Worm (Caenorhabditis elegans): ENCODE results near the gene ced-10.

Gene ced-10

DNA sequence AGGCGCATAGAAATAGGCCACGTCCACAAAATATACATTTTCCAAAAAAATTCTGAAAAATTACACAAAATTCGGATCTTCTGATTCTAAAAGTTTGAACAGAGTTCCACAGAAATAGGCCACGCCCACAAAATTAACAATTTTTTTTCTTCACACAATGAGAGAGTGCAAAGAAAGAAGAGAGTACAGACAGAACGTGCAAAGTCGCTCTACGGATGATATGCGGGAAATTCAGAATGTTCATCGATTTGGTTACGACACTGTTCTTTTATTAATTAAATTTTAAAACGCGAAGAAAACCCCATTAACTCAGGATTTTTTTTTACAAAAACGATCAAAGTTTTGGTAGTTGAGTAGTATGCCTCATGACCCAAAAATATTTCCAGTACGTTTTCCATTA, 23.7 kb upstream of the ced-10 start:
- TF ChIP-seq C34F6.9 (tag; optimal IDR thresholded peaks at IDR 0.05) (peak; percentile 27), sem-4 (tag; optimal IDR thresholded peaks at IDR 0.05) (no peak), lsy-2 (tag; optimal IDR thresholded peaks at IDR 0.05) (peak in 1 of 2 experiments; percentile 57), unc-55 (GFP tag; optimal IDR thresholded peaks at IDR 0.05) (peak; percentile 61), snpc-4 (tag; optimal IDR thresholded peaks at IDR 0.05) (no peak), nhr-21 (tag; optimal IDR thresholded peaks at IDR 0.05) (no peak), R02D3.7 (tag; optimal IDR thresholded peaks at IDR 0.05) (no peak), Y55F3AM.14 (GFP tag; optimal IDR thresholded peaks at IDR 0.05) (no peak), nhr-129 (tag; optimal IDR thresholded peaks at IDR 0.05) (peak; percentile 5), aly-2 (tag; optimal IDR thresholded peaks at IDR 0.05) (no peak), nhr-23 (tag; optimal IDR thresholded peaks at IDR 0.05) (no peak), ztf-1 (GFP tag; conservative IDR thresholded peaks at IDR 0.05) (no peak)

DNA sequence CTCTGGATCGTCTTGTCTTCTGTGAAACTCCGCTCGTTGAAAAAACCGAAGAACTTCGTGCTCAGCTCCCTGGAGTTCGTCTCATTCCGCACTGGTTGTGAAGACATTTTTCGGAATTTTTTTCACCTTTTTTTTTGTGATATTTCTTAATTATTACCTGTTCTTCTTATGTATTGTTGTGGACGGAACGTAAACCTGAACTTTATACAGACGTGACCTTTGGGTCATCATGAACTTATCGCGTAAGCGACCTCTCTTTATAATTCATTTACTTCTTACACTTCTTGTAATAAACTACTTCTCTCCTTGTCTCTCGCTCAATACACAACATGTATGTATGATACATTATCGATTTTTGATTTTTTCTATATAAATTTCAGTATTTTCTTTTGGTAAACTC, 22.8 kb upstream of the ced-10 start, which contains the start of gene M57.1:
Gene M57.1 (plus strand): TSS at position 301 of the 400 bp plus-strand sequence.
- TF ChIP-seq alr-1 (tag; optimal IDR thresholded peaks at IDR 0.05) (no peak), egl-27 (tag; optimal IDR thresholded peaks at IDR 0.05) (no peak), ceh-82 (tag; optimal IDR thresholded peaks at IDR 0.05) (no peak), nhr-21 (tag; optimal IDR thresholded peaks at IDR 0.05) (no peak), ama-1 (optimal IDR thresholded peaks at IDR 0.05) (no peak), blmp-1 (tag; optimal IDR thresholded peaks at IDR 0.05; ENCODE audit: insufficient read depth) (no peak), nhr-10 (tag; optimal IDR thresholded peaks at IDR 0.05) (no peak), R02D3.7 (tag; optimal IDR thresholded peaks at IDR 0.05) (no peak), ztf-11 (tag; optimal IDR thresholded peaks at IDR 0.05) (no peak), nhr-6 (tag; optimal IDR thresholded peaks at IDR 0.05) (no peak), C34F6.9 (tag; optimal IDR thresholded peaks at IDR 0.05) (no peak), F13H6.1 (tag; optimal IDR thresholded peaks at IDR 0.05) (no peak), crh-2 (tag; optimal IDR thresholded peaks at IDR 0.05) (no peak), unc-55 (GFP tag; optimal IDR thresholded peaks at IDR 0.05) (no peak), nhr-23 (tag; optimal IDR thresholded peaks at IDR 0.05) (no peak), snpc-4 (tag; optimal IDR thresholded peaks at IDR 0.05) (no peak), aly-2 (tag; optimal IDR thresholded peaks at IDR 0.05) (no peak)

DNA sequence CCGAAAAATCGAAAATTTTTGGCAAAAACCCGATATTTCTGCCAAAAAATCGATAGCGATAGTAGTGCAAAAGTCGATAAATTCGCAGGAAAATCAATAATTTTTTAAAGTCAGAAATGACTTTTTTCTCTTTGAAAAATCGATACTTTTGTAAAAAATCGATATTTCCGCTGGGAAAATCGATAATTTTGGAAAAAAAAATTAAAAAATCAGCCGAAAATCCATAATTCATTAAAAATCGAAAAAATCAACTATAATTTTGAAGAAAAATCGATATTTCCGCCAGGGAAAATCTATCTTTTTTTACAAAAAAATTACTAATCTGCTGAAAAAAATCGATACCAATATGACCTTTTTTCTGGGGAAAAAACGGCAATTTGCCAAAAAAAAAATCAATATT, 22.2 kb upstream of the ced-10 start:
- no peak for TF ChIP-seq sma-3 (GFP tag; optimal IDR thresholded peaks at IDR 0.05)
- TF ChIP-seq dmd-4 (tag; optimal IDR thresholded peaks at IDR 0.05) = no peak
- TF ChIP-seq blmp-1 (tag; optimal IDR thresholded peaks at IDR 0.05; ENCODE audit: insufficient read depth) = no peak
- TF ChIP-seq nhr-21 (tag; optimal IDR thresholded peaks at IDR 0.05) = no peak

DNA sequence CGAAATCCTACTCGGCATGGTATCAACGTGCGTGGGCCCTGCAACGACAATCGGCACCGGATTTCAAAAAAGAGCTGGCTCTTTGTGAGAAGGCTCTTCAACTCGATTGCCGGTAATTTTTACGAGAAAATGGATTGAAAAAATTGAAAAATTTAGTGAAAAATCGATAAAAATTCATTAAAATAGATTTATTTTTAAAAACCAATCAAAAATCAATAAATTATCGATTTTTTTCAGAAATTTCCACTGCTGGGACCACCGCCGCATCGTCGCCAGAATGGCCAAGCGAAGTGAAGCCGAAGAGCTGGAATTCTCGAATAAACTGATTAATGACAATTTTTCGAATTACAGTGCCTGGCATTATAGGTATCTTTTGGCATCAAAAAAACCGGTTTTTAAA, 18.6 kb upstream of the ced-10 start:
- no peak for TF ChIP-seq ztf-11 (tag; optimal IDR thresholded peaks at IDR 0.05)
- no peak for TF ChIP-seq nhr-10 (tag; optimal IDR thresholded peaks at IDR 0.05)
- TF ChIP-seq unc-62 (GFP tag; optimal IDR thresholded peaks at IDR 0.05) = no peak
- no peak for TF ChIP-seq nhr-12 (tag; optimal IDR thresholded peaks at IDR 0.05)
- no peak for TF ChIP-seq lsy-2 (tag; optimal IDR thresholded peaks at IDR 0.05)
- no peak for TF ChIP-seq R02D3.7 (tag; optimal IDR thresholded peaks at IDR 0.05)
- no peak for TF ChIP-seq ZK546.5 (tag; optimal IDR thresholded peaks at IDR 0.05)
- TF ChIP-seq elt-1 (tag; optimal IDR thresholded peaks at IDR 0.05) = no peak
- no peak for TF ChIP-seq Y55F3AM.14 (GFP tag; optimal IDR thresholded peaks at IDR 0.05)
- TF ChIP-seq elt-3 (tag; optimal IDR thresholded peaks at IDR 0.05) = no peak
- TF ChIP-seq nhr-23 (tag; optimal IDR thresholded peaks at IDR 0.05) = no peak
- no peak for TF ChIP-seq ztf-4 (tag; optimal IDR thresholded peaks at IDR 0.05)
- no peak for TF ChIP-seq ama-1 (optimal IDR thresholded peaks at IDR 0.05)
- no peak for TF ChIP-seq nhr-25 (tag; optimal IDR thresholded peaks at IDR 0.05)
- no peak for TF ChIP-seq ceh-82 (tag; optimal IDR thresholded peaks at IDR 0.05)
- TF ChIP-seq ztf-1 (GFP tag; conservative IDR thresholded peaks at IDR 0.05) = no peak
- no peak for TF ChIP-seq lin-11 (tag; optimal IDR thresholded peaks at IDR 0.05)

DNA sequence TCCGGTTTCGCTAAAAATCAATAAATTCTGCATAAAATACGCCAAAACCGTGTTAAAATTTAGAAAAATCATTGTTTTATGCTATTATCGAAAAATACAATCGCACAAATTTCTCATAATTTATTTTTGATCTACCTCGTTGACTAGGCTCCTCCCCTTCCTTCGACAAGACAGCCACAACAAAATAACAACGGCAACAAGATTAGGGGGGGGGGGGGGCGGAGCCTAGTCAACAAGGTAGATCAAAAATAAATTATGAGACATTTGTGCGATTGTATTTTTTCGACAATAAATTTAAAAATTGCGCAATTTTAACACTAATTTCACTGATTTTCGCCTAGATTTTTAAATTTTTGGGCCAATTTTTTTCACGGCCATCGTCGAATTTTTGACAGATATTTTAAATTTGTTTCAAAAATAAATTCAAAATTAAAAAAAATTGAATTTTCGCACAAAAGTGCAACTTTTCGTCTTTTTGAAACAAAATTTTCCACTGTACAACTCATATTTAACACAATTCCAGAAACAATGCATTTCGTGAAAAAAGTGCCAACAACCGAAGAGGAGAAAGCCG, 17.6 kb upstream of the ced-10 start, which contains the start of gene M57.2:
Gene M57.2 (plus strand): TSS at position 524 of the 574 bp plus-strand sequence.
- no peak for TF ChIP-seq blmp-1 (tag; optimal IDR thresholded peaks at IDR 0.05; ENCODE audit: insufficient read depth)
- no peak for TF ChIP-seq gmeb-1 (tag; optimal IDR thresholded peaks at IDR 0.05)
- no peak for TF ChIP-seq unc-55 (GFP tag; optimal IDR thresholded peaks at IDR 0.05)
- TF ChIP-seq ZK546.5 (tag; optimal IDR thresholded peaks at IDR 0.05) = no peak
- TF ChIP-seq ama-1 (optimal IDR thresholded peaks at IDR 0.05) = no peak
- no peak for TF ChIP-seq snpc-4 (tag; optimal IDR thresholded peaks at IDR 0.05)
- TF ChIP-seq Y55F3AM.14 (GFP tag; optimal IDR thresholded peaks at IDR 0.05) = no peak
- TF ChIP-seq sem-4 (tag; optimal IDR thresholded peaks at IDR 0.05) = no peak
- TF ChIP-seq alr-1 (tag; optimal IDR thresholded peaks at IDR 0.05) = no peak
- TF ChIP-seq zag-1 (tag; optimal IDR thresholded peaks at IDR 0.05) = no peak
- no peak for TF ChIP-seq nhr-11 (tag; optimal IDR thresholded peaks at IDR 0.05)
- no peak for TF ChIP-seq lin-11 (tag; optimal IDR thresholded peaks at IDR 0.05)
- no peak for TF ChIP-seq nhr-25 (tag; optimal IDR thresholded peaks at IDR 0.05)
- TF ChIP-seq nhr-12 (tag; optimal IDR thresholded peaks at IDR 0.05) = no peak
- TF ChIP-seq crh-2 (tag; optimal IDR thresholded peaks at IDR 0.05) = no peak
- no peak for TF ChIP-seq lsy-2 (tag; optimal IDR thresholded peaks at IDR 0.05)
- TF ChIP-seq mab-5 (tag; optimal IDR thresholded peaks at IDR 0.05) = no peak
- no peak for TF ChIP-seq peb-1 (tag; optimal IDR thresholded peaks at IDR 0.05)
- no peak for TF ChIP-seq nhr-10 (tag; optimal IDR thresholded peaks at IDR 0.05)
- TF ChIP-seq nhr-6 (tag; optimal IDR thresholded peaks at IDR 0.05) = no peak
